Fruit fly (Drosophila melanogaster) S2 (cell line): ENCODE measurements around the gene CG1812.
"Not testable (repeated sequence)": the region's sequence is repeated elsewhere in the genome, so short reads cannot be mapped to it uniquely, and the experiment has no call there.

ENCODE experiments used
- CG8478 ChIP-seq: fragments of >200 bp; optimal IDR thresholded peaks from 2 replicates; lab custom pipeline; 2018
- CTCF ChIP-seq, 2 experiments: fragments of >200 bp; optimal IDR thresholded peaks; 2 replicates each; lab custom pipeline; 2018

The CG1812 gene

DNA sequence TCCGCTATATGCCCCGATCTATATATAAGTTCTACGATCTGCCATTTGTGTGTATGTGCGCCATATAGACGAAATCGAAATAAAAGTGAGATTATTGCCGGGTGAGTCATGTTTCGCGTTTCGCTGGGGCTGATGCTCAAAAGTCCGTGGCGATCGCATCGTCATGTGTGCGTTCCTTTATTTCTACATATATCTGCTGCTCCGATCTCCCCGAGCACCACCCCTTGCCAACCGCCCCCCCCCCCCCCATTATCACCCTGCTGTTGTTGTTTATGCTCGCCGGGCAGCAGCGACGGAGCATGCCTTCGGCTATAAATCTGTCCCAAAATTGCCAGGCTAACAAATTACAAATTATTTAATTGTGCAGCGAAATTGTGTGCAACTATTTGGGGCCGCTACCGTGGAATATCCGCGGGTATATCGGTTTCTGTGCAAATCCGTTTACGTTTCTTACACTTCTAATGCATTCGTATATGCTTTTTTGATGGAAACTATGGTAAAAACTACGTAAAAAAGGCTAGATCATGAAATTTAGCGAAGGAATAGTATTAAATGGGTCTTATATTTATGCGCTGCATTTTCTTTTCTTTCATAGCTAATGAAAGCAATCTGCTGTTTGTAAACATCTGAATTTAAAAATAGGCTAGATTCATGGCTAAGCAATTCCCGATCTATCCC is 8.5 kb downstream of the CG1812 start:
- TF ChIP-seq CG8478 (no peak), CTCF (optimal IDR thresholded peaks at IDR 0.05; lab: Kevin White, UChicago) (no peak)

DNA sequence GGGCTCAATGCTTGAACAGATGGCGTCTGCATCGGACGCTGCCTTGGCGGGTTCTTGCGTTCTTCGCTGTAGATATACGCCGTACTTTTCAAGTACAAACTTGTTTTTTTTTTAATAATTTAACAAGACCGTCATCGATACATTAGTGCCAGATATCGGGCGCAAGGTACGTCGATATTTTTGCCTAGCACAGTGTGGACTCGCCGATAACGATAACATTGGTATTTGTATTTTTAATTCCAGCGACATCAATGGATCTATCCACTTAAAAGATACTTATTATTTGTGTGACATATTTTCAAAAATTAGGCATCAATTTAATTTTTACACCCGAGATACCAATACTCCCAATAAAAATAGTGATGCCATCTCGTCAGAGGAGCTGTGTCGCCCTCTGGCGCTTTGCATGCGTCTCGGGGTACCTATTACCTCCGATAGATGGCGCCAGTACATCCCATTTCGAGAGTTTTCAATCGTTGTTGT is 13.5 kb downstream of the CG1812 start, which contains the start of gene Tak1:
Tak1 (minus strand) TSS at position 175 of the 483 bp plus-strand sequence.
- TF ChIP-seq CG8478 (no peak), CTCF (optimal IDR thresholded peaks at IDR 0.05; lab: Kevin White, UChicago) (peak; percentile 95 to 96)

DNA sequence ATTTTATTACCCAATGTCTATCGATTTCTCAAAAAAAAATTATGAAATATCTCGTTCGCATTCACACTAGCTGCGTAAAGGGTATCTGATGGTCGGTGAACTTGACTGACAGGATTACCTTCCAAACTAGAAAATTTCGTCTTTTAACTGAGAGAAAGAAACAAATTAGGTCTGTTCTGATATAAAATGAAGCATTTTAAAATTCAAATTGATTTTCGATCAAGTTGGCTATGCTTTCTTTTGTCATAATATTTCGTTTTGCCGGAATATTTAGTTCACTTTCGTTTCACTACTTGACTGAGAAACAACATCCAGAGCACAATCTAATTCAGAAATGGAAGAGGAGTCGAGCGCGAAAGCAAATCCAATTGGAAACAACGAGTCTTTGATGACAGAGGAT is 16.0 kb downstream of the CG1812 start, which contains the start of gene CG42579:
CG42579 (plus strand) TSS at position 301 of the 400 bp plus-strand sequence.
- TF ChIP-seq CTCF (optimal IDR thresholded peaks at IDR 0.05; lab: Kevin White, UChicago); CG8478: not testable (repeated sequence)

dm6 chrX:20536112-20536511 is 24.8 kb downstream of the CG1812 start:
- TF ChIP-seq CTCF (optimal IDR thresholded peaks at IDR 0.05; lab: Kevin White, UChicago), result no peak
- TF ChIP-seq CG8478, result no peak

dm6 chrX:20538197-20538596 is 26.9 kb downstream of the CG1812 start, which contains the start of gene RunxB:
TSS of gene RunxB (plus strand) at chrX:20538497.
- TF ChIP-seq CG8478, result no peak
- no peak for TF ChIP-seq CTCF (optimal IDR thresholded peaks at IDR 0.05; lab: Kevin White, UChicago)

dm6 chrX:20559582-20559981 is 48.2 kb downstream of the CG1812 start:
- no peak for TF ChIP-seq CG8478
- no peak for TF ChIP-seq CTCF (optimal IDR thresholded peaks at IDR 0.05; lab: Kevin White, UChicago)
